Worm (Caenorhabditis elegans) whole organism, L1 larva: Measurements from ENCODE around the gene rps-3.

Experiments used
- nhr-76 ChIP-seq: sonication (generic microtip); optimal IDR thresholded peaks from 2 replicates; lab custom pipeline; 2017; ENCODE audit warnings: missing biosample characterization, missing genetic modification characterization
- snpc-4 ChIP-seq: fragments of 150-350 bp; optimal IDR thresholded peaks from 2 replicates; lab custom pipeline; 2014; ENCODE audit warnings: missing biosample characterization, missing genetic modification characterization
- unc-62 ChIP-seq: fragments of 150-350 bp; optimal IDR thresholded peaks from 2 replicates; lab custom pipeline; 2014; ENCODE audit warnings: missing biosample characterization, missing genetic modification reagents, missing genetic modification characterization
- ztf-11 ChIP-seq, 2 experiments: sonication (generic microtip); optimal IDR thresholded peaks; 2 replicates each; lab custom pipeline; 2016 to 2017; ENCODE audit warnings: missing genetic modification characterization in 2 of 2, missing biosample characterization in 1 of 2, missing compliant biosample characterization in 1 of 2

ce11 chrIII:6236649-6237048 lies 30.0 kb downstream of the rps-3 start, which contains the start of gene T12A2.21:
- TF ChIP-seq unc-62 = no peak
- no peak for TF ChIP-seq ztf-11 (tag; optimal IDR thresholded peaks at IDR 0.05; lab: Kevin White, UChicago)
- TF ChIP-seq snpc-4 (tag; lab: Kevin White, UChicago) = no peak
- TF ChIP-seq nhr-76 (tag; lab: Kevin White, UChicago) = no peak
